Worm (Caenorhabditis elegans) whole organism, L4 larva: ENCODE measurements around the gene npp-15.

ENCODE experiments used
- F10B5.3 ChIP-seq: sonication (generic microtip); optimal IDR thresholded peaks from 2 replicates; lab custom pipeline; 2016; ENCODE audit warnings: mild to moderate bottlenecking, missing genetic modification characterization, missing compliant biosample characterization
- T20F7.1 ChIP-seq: fragments of 200-800 bp; sonication (Bioruptor generic); optimal IDR thresholded peaks from 2 replicates; lab custom pipeline; 2018; ENCODE audit warnings: mild to moderate bottlenecking, missing genetic modification characterization, missing compliant biosample characterization
- Y75B8A.6 ChIP-seq: fragments of 200-800 bp; sonication (Bioruptor generic); IDR thresholded peaks from 2 replicates; pipeline ENCODE4 v1.3.6; 2022; ENCODE audit warnings: missing genetic modification reagents, missing genetic modification characterization, missing compliant biosample characterization
- ZK337.2 ChIP-seq: fragments of 200-800 bp; sonication (Bioruptor generic); IDR thresholded peaks from 2 replicates; pipeline ENCODE4 v1.3.6; 2022; ENCODE audit warnings: missing genetic modification reagents, missing genetic modification characterization, missing compliant biosample characterization
- ZK546.5 ChIP-seq, 2 experiments: sonication (generic microtip); optimal IDR thresholded peaks; 2 replicates each; lab custom pipeline; 2017; ENCODE audit warnings: missing biosample characterization in 2 of 2, missing genetic modification characterization in 2 of 2
- aly-2 ChIP-seq: sonication (generic microtip); optimal IDR thresholded peaks from 2 replicates; lab custom pipeline; 2018; ENCODE audit warnings: missing biosample characterization, missing genetic modification characterization
- ama-1 ChIP-seq: fragments of 150-350 bp; optimal IDR thresholded peaks from 2 replicates; lab custom pipeline; 2014; ENCODE audit warnings: inconsistent platforms, mixed read lengths
- attf-4 ChIP-seq: sonication (generic microtip); optimal IDR thresholded peaks from 3 replicates; lab custom pipeline; 2017; ENCODE audit warnings: missing biosample characterization, missing genetic modification characterization
- ceh-62 ChIP-seq: sonication (generic microtip); optimal IDR thresholded peaks from 2 replicates; lab custom pipeline; 2017; ENCODE audit warnings: missing biosample characterization, missing genetic modification characterization
- ceh-82 ChIP-seq: sonication (generic microtip); optimal IDR thresholded peaks from 2 replicates; lab custom pipeline; 2017; ENCODE audit warnings: missing biosample characterization, missing genetic modification characterization
- daf-12 ChIP-seq: fragments of 150-350 bp; optimal IDR thresholded peaks from 2 replicates; lab custom pipeline; 2014; ENCODE audit warnings: missing biosample characterization, missing genetic modification reagents, missing genetic modification characterization
- daf-16 ChIP-seq, 3 experiments: sonication (generic microtip); optimal IDR thresholded peaks; 2 replicates each; lab custom pipeline; 2016 to 2017; ENCODE audit warnings: missing genetic modification characterization in 3 of 3, missing genetic modification reagents in 3 of 3, mild to moderate bottlenecking in 2 of 3, missing compliant biosample characterization in 2 of 3, missing biosample characterization in 1 of 3, moderate library complexity in 1 of 3
- daf-19 ChIP-seq: fragments of 200-800 bp; sonication (Bioruptor generic); conservative IDR thresholded peaks from 2 replicates; pipeline ENCODE4 v1.3.6; 2022; ENCODE audit warnings: missing genetic modification characterization, missing compliant biosample characterization
- dpl-1 ChIP-seq: fragments of 150-350 bp; optimal IDR thresholded peaks from 2 replicates; lab custom pipeline; 2014; ENCODE audit warnings: missing biosample characterization, missing genetic modification reagents, missing genetic modification characterization
- dve-1 ChIP-seq: sonication (generic microtip); optimal IDR thresholded peaks from 2 replicates; lab custom pipeline; 2017; ENCODE audit warnings: antibody characterized with exemption, mild to moderate bottlenecking, missing genetic modification characterization, missing compliant biosample characterization; ENCODE audit not compliant: insufficient read depth
- gei-8 ChIP-seq: fragments of 200-800 bp; sonication (Bioruptor generic); optimal IDR thresholded peaks from 2 replicates; lab custom pipeline; 2018; ENCODE audit warnings: mild to moderate bottlenecking, missing genetic modification characterization, missing compliant biosample characterization
- hlh-30 ChIP-seq: sonication (generic microtip); optimal IDR thresholded peaks from 2 replicates; lab custom pipeline; 2017; ENCODE audit warnings: antibody characterized with exemption, mild to moderate bottlenecking, missing genetic modification characterization, missing compliant biosample characterization; ENCODE audit not compliant: insufficient read depth
- jun-1 ChIP-seq: fragments of 150-350 bp; optimal IDR thresholded peaks from 2 replicates; lab custom pipeline; 2014; ENCODE audit warnings: missing biosample characterization, missing genetic modification reagents, missing genetic modification characterization
- lim-7 ChIP-seq: fragments of 200-800 bp; sonication (Bioruptor generic); IDR thresholded peaks from 2 replicates; pipeline ENCODE4 v1.3.6; 2022; ENCODE audit warnings: missing genetic modification characterization, missing compliant biosample characterization
- lin-15B ChIP-seq: fragments of 150-350 bp; sonication (generic microtip); optimal IDR thresholded peaks from 3 replicates; lab custom pipeline; 2014; ENCODE audit warnings: missing biosample characterization, missing genetic modification characterization
- lin-38 ChIP-seq: fragments of 200-800 bp; sonication (Bioruptor generic); IDR thresholded peaks from 2 replicates; pipeline ENCODE4 v1.3.6; 2022; ENCODE audit warnings: missing genetic modification reagents, missing genetic modification characterization, missing compliant biosample characterization
- lir-3 ChIP-seq: sonication (generic microtip); optimal IDR thresholded peaks from 2 replicates; lab custom pipeline; 2016; ENCODE audit warnings: mild to moderate bottlenecking, missing genetic modification characterization, missing compliant biosample characterization
- madf-5 ChIP-seq, 2 experiments: fragments of 200-800 bp; sonication (Bioruptor generic); IDR thresholded peaks; 2 replicates each; pipeline ENCODE4 v1.3.6; 2022; ENCODE audit warnings: missing compliant biosample characterization in 2 of 2, missing genetic modification characterization in 2 of 2
- mep-1 ChIP-seq: fragments of 150-350 bp; sonication (generic microtip); optimal IDR thresholded peaks from 3 replicates; lab custom pipeline; 2014; ENCODE audit warnings: missing biosample characterization, missing genetic modification characterization
- mes-2 ChIP-seq: sonication (generic microtip); optimal IDR thresholded peaks from 2 replicates; lab custom pipeline; 2016; ENCODE audit warnings: missing genotype, mild to moderate bottlenecking, missing genetic modification characterization, missing compliant biosample characterization; ENCODE audit not compliant: poor library complexity, severe bottlenecking
- mxl-2 ChIP-seq: fragments of 200-800 bp; sonication (Bioruptor generic); conservative IDR thresholded peaks from 2 replicates; pipeline ENCODE4 v1.3.6; 2022; ENCODE audit warnings: missing genetic modification reagents, missing genetic modification characterization, missing compliant biosample characterization
- nhr-11 ChIP-seq: fragments of 150-350 bp; optimal IDR thresholded peaks from 2 replicates; lab custom pipeline; 2014; ENCODE audit warnings: missing biosample characterization, missing genetic modification characterization
- nhr-111 ChIP-seq: fragments of 200-800 bp; sonication (Bioruptor generic); optimal IDR thresholded peaks from 2 replicates; lab custom pipeline; 2018; ENCODE audit warnings: mild to moderate bottlenecking, missing genetic modification characterization, missing compliant biosample characterization
- nhr-25 ChIP-seq: sonication (generic microtip); optimal IDR thresholded peaks from 2 replicates; lab custom pipeline; 2017; ENCODE audit warnings: missing genetic modification characterization, mild to moderate bottlenecking, missing compliant biosample characterization, antibody characterized with exemption, moderate library complexity, borderline replicate concordance; ENCODE audit not compliant: insufficient read depth
- nhr-28 ChIP-seq: fragments of 150-350 bp; optimal IDR thresholded peaks from 2 replicates; lab custom pipeline; 2014; ENCODE audit warnings: missing biosample characterization, missing genetic modification characterization
- nhr-77 ChIP-seq: fragments of 150-350 bp; optimal IDR thresholded peaks from 2 replicates; lab custom pipeline; 2014; ENCODE audit warnings: missing biosample characterization, missing genetic modification characterization
- php-3 ChIP-seq: fragments of 200-800 bp; sonication (Bioruptor generic); IDR thresholded peaks from 2 replicates; pipeline ENCODE4 v1.3.6; 2022; ENCODE audit warnings: missing genetic modification reagents, missing genetic modification characterization, missing compliant biosample characterization
- pqm-1 ChIP-seq: sonication (generic microtip); optimal IDR thresholded peaks from 2 replicates; lab custom pipeline; 2017; ENCODE audit warnings: missing biosample characterization, missing genetic modification characterization
- saeg-2 ChIP-seq: fragments of 200-800 bp; sonication (Bioruptor generic); IDR thresholded peaks from 2 replicates; pipeline ENCODE4 v1.3.6; 2022; ENCODE audit warnings: missing genetic modification reagents, missing genetic modification characterization, missing compliant biosample characterization
- set-16 ChIP-seq: fragments of 200-800 bp; sonication (Bioruptor generic); IDR thresholded peaks from 2 replicates; pipeline ENCODE4 v1.3.6; 2022; ENCODE audit warnings: missing genetic modification reagents, missing genetic modification characterization, missing compliant biosample characterization
- skn-1 ChIP-seq: fragments of 150-350 bp; optimal IDR thresholded peaks from 2 replicates; lab custom pipeline; 2014; ENCODE audit warnings: missing biosample characterization, missing genetic modification characterization
- spr-1 ChIP-seq: sonication (generic microtip); optimal IDR thresholded peaks from 2 replicates; lab custom pipeline; 2016; ENCODE audit warnings: mild to moderate bottlenecking, missing genetic modification characterization, missing compliant biosample characterization
- spr-3 ChIP-seq: fragments of 200-800 bp; sonication (Bioruptor generic); optimal IDR thresholded peaks from 2 replicates; lab custom pipeline; 2018; ENCODE audit warnings: mild to moderate bottlenecking, missing genetic modification characterization, missing compliant biosample characterization
- unc-130 ChIP-seq: sonication (generic microtip); optimal IDR thresholded peaks from 2 replicates; lab custom pipeline; 2016; ENCODE audit warnings: missing genetic modification reagents, missing genetic modification characterization, missing compliant biosample characterization
- unc-39 ChIP-seq: sonication (generic microtip); optimal IDR thresholded peaks from 2 replicates; lab custom pipeline; 2017; ENCODE audit warnings: missing biosample characterization, missing genetic modification characterization
- zfp-2 ChIP-seq: sonication (generic microtip); optimal IDR thresholded peaks from 2 replicates; lab custom pipeline; 2016; ENCODE audit warnings: mild to moderate bottlenecking, missing genetic modification characterization, missing compliant biosample characterization
- ztf-11 ChIP-seq: fragments of 150-350 bp; optimal IDR thresholded peaks from 2 replicates; lab custom pipeline; 2014; ENCODE audit warnings: missing biosample characterization, missing genetic modification characterization

npp-15 gene

DNA sequence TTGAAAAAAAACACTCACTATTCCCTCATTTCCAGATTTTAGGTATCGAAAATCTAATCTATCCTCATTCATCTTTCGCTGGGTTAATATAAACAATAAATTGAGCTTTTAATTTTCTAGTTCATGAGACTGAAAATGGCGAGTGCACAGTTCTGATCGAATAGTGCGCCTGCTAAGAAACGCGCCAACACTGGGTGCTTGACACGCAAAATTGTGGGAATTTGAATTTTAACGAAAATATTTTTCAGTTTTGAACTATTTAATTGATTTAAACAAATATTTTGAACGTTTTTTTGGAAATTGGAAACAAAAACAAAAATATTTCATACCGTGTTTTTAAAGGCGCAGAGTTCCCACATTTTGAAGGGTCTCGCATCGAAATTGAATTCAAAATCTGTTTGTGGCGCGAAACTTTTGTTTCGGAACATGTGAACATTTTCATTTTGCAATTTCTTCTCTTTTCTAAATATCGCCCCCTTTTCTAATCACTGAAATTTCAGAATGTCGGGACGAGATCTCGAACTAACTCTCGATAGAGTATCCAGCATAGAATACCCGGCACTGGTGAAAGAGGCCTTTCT is at the start of gene npp-15, which contains the start of gene C29E4.13:
Gene npp-15, plus strand, starts transcription at position 495 of the 581 bp plus-strand sequence.
Gene C29E4.13, minus strand, starts transcription at position 169 of the 581 bp plus-strand sequence.
- TF ChIP-seq T20F7.1 (GFP tag; lab: Kevin White, UChicago) = peak; percentile 72
- TF ChIP-seq dve-1 (tag; lab: Kevin White, UChicago) = peak; percentile 28
- TF ChIP-seq daf-12 (tag; lab: Kevin White, UChicago) = no peak
- TF ChIP-seq F10B5.3 (tag; lab: Kevin White, UChicago) = no peak
- no peak for TF ChIP-seq spr-3
- no peak for TF ChIP-seq aly-2 (tag; lab: Kevin White, UChicago)
- TF ChIP-seq nhr-11 (tag; lab: Kevin White, UChicago) = no peak
- no peak for TF ChIP-seq set-16 (GFP tag; lab: Robert Waterston, UW)
- no peak for TF ChIP-seq ceh-82
- TF ChIP-seq ZK337.2 (GFP tag; lab: Robert Waterston, UW) = no peak
- TF ChIP-seq daf-16 (GFP tag; optimal IDR thresholded peaks at IDR 0.05; lab: Kevin White, UChicago) = no peak
- TF ChIP-seq daf-16 (tag; optimal IDR thresholded peaks at IDR 0.05; lab: Kevin White, UChicago) = peak; percentile 37
- TF ChIP-seq daf-19 = no peak
- TF ChIP-seq attf-4 (tag; lab: Kevin White, UChicago) = no peak
- peak; percentile 34 for TF ChIP-seq nhr-28
- TF ChIP-seq unc-130 = peak; percentile 39
- no peak for TF ChIP-seq php-3 (GFP tag; lab: Robert Waterston, UW)
- peak; percentile 81 for TF ChIP-seq dpl-1 (GFP tag; lab: Kevin White, UChicago)
- no peak for TF ChIP-seq jun-1
- TF ChIP-seq ztf-11 (tag; lab: Kevin White, UChicago) = no peak
- TF ChIP-seq ama-1 (lab: Kevin White, UChicago) = no peak
- TF ChIP-seq lin-38 = peak; percentile 33; the same call in 1 of the 2 replicates
- TF ChIP-seq zfp-2 (tag; lab: Kevin White, UChicago) = no peak
- TF ChIP-seq nhr-25 (tag; lab: Kevin White, UChicago) = no peak
- TF ChIP-seq Y75B8A.6 (GFP tag; lab: Robert Waterston, UW) = no peak
- no peak for TF ChIP-seq mxl-2 (GFP tag; lab: Robert Waterston, UW)
- TF ChIP-seq nhr-111 (GFP tag; lab: Kevin White, UChicago) = no peak
- TF ChIP-seq madf-5 (GFP tag; IDR thresholded peaks at IDR 0.05; lab: Robert Waterston, UW) = no peak
- TF ChIP-seq ceh-62 (tag; lab: Kevin White, UChicago) = no peak
- no peak for TF ChIP-seq saeg-2 (GFP tag; lab: Robert Waterston, UW)
- TF ChIP-seq hlh-30 (tag; lab: Kevin White, UChicago) = peak; percentile 12
- no peak for TF ChIP-seq lin-15B (tag; lab: Kevin White, UChicago)
- no peak for TF ChIP-seq lir-3 (tag; lab: Kevin White, UChicago)
- TF ChIP-seq mep-1 (tag; lab: Kevin White, UChicago) = peak; percentile 10
- TF ChIP-seq gei-8 (GFP tag; lab: Kevin White, UChicago) = no peak
- TF ChIP-seq mes-2 (tag; lab: Kevin White, UChicago) = peak; percentile 64
- peak; percentile 21 for TF ChIP-seq pqm-1 (tag; lab: Kevin White, UChicago)
- TF ChIP-seq lim-7 = no peak
- no peak for TF ChIP-seq ZK546.5 (tag; optimal IDR thresholded peaks at IDR 0.05; lab: Kevin White, UChicago)
- TF ChIP-seq unc-39 (tag; lab: Kevin White, UChicago) = no peak
- no peak for TF ChIP-seq spr-1 (tag; lab: Kevin White, UChicago)
- TF ChIP-seq nhr-77 (tag; lab: Kevin White, UChicago) = no peak
- TF ChIP-seq skn-1 (tag; lab: Kevin White, UChicago) = no peak
- TF ChIP-seq, all 104 proteins: peak for 11
